Worm (Caenorhabditis elegans) whole organism, L4 larva: ENCODE measurements around the gene C05C12.1.

Experiments
- D1046.2 ChIP-seq: fragments of 200-800 bp; sonication (Bioruptor generic); IDR thresholded peaks from 2 replicates; pipeline ENCODE4 v1.3.6; 2022; ENCODE audit warnings: missing genetic modification characterization, missing compliant biosample characterization
- F10B5.3 ChIP-seq: sonication (generic microtip); optimal IDR thresholded peaks from 2 replicates; lab custom pipeline; 2016; ENCODE audit warnings: mild to moderate bottlenecking, missing genetic modification characterization, missing compliant biosample characterization
- F44E2.7 ChIP-seq: fragments of 200-800 bp; sonication (Bioruptor generic); IDR thresholded peaks from 2 replicates; pipeline ENCODE4 v2.1.2; 2022; ENCODE audit warnings: missing genetic modification characterization, missing compliant biosample characterization
- F49E8.2 ChIP-seq: sonication (generic microtip); optimal IDR thresholded peaks from 2 replicates; lab custom pipeline; 2016; ENCODE audit warnings: missing compliant biosample characterization, mild to moderate bottlenecking, missing genetic modification characterization, borderline replicate concordance
- R02D3.7 ChIP-seq: fragments of 150-350 bp; sonication (generic microtip); optimal IDR thresholded peaks from 3 replicates; lab custom pipeline; 2014; ENCODE audit warnings: missing biosample characterization, missing genetic modification characterization
- Y105C5A.15 ChIP-seq: fragments of 200-800 bp; sonication (Bioruptor generic); IDR thresholded peaks from 2 replicates; pipeline ENCODE4 v1.3.6; 2022; ENCODE audit warnings: missing genetic modification characterization, missing compliant biosample characterization
- ceh-20 ChIP-seq: fragments of 200-800 bp; sonication (Bioruptor generic); IDR thresholded peaks from 2 replicates; pipeline ENCODE4 v1.3.6; 2022; ENCODE audit warnings: missing genetic modification reagents, missing genetic modification characterization, missing compliant biosample characterization
- ceh-44 ChIP-seq: fragments of 200-800 bp; sonication (Bioruptor generic); IDR thresholded peaks from 2 replicates; pipeline ENCODE4 v1.3.6; 2022; ENCODE audit warnings: missing genetic modification reagents, missing genetic modification characterization, missing compliant biosample characterization
- daf-16 ChIP-seq, 3 experiments: sonication (generic microtip); optimal IDR thresholded peaks; 2 replicates each; lab custom pipeline; 2016 to 2017; ENCODE audit warnings: missing genetic modification characterization in 3 of 3, missing genetic modification reagents in 3 of 3, mild to moderate bottlenecking in 2 of 3, missing compliant biosample characterization in 2 of 3, missing biosample characterization in 1 of 3, moderate library complexity in 1 of 3
- dmd-8 ChIP-seq: fragments of 200-800 bp; sonication (Bioruptor generic); IDR thresholded peaks from 2 replicates; pipeline ENCODE4 v1.3.6; 2022; ENCODE audit warnings: missing genetic modification characterization, missing compliant biosample characterization
- dpl-1 ChIP-seq: fragments of 150-350 bp; optimal IDR thresholded peaks from 2 replicates; lab custom pipeline; 2014; ENCODE audit warnings: missing biosample characterization, missing genetic modification reagents, missing genetic modification characterization
- dve-1 ChIP-seq: sonication (generic microtip); optimal IDR thresholded peaks from 2 replicates; lab custom pipeline; 2017; ENCODE audit warnings: antibody characterized with exemption, mild to moderate bottlenecking, missing genetic modification characterization, missing compliant biosample characterization; ENCODE audit not compliant: insufficient read depth
- egl-27 ChIP-seq: sonication (generic microtip); optimal IDR thresholded peaks from 3 replicates; lab custom pipeline; 2017; ENCODE audit warnings: missing biosample characterization, missing genetic modification reagents, missing genetic modification characterization
- hlh-11 ChIP-seq: fragments of 200-800 bp; sonication (Bioruptor generic); optimal IDR thresholded peaks from 2 replicates; lab custom pipeline; 2018; ENCODE audit warnings: mild to moderate bottlenecking, missing genetic modification characterization, missing compliant biosample characterization
- hlh-30 ChIP-seq: sonication (generic microtip); optimal IDR thresholded peaks from 2 replicates; lab custom pipeline; 2017; ENCODE audit warnings: antibody characterized with exemption, mild to moderate bottlenecking, missing genetic modification characterization, missing compliant biosample characterization; ENCODE audit not compliant: insufficient read depth
- hmg-1.1 ChIP-seq: fragments of 200-800 bp; sonication (Bioruptor generic); IDR thresholded peaks from 2 replicates; pipeline ENCODE4 v1.3.6; 2022; ENCODE audit warnings: missing genetic modification reagents, missing genetic modification characterization, missing compliant biosample characterization
- jun-1 ChIP-seq: fragments of 150-350 bp; optimal IDR thresholded peaks from 2 replicates; lab custom pipeline; 2014; ENCODE audit warnings: missing biosample characterization, missing genetic modification reagents, missing genetic modification characterization
- lin-1 ChIP-seq: fragments of 200-800 bp; sonication (Bioruptor generic); IDR thresholded peaks from 2 replicates; pipeline ENCODE4 v1.3.6; 2022; ENCODE audit warnings: missing genetic modification reagents, missing genetic modification characterization, missing compliant biosample characterization
- lin-13 ChIP-seq: fragments of 150-350 bp; optimal IDR thresholded peaks from 2 replicates; lab custom pipeline; 2014; ENCODE audit warnings: missing biosample characterization, missing genetic modification reagents, missing genetic modification characterization
- lin-15B ChIP-seq: fragments of 150-350 bp; sonication (generic microtip); optimal IDR thresholded peaks from 3 replicates; lab custom pipeline; 2014; ENCODE audit warnings: missing biosample characterization, missing genetic modification characterization
- lin-29 ChIP-seq: fragments of 200-800 bp; sonication (Bioruptor generic); IDR thresholded peaks from 2 replicates; pipeline ENCODE4 v1.3.6; 2022; ENCODE audit warnings: missing genetic modification reagents, missing genetic modification characterization, missing compliant biosample characterization
- lin-38 ChIP-seq: fragments of 200-800 bp; sonication (Bioruptor generic); IDR thresholded peaks from 2 replicates; pipeline ENCODE4 v1.3.6; 2022; ENCODE audit warnings: missing genetic modification reagents, missing genetic modification characterization, missing compliant biosample characterization
- lin-39 ChIP-seq: fragments of 150-350 bp; optimal IDR thresholded peaks from 2 replicates; lab custom pipeline; 2014; ENCODE audit warnings: missing biosample characterization, missing genetic modification reagents, missing genetic modification characterization
- lir-3 ChIP-seq: sonication (generic microtip); optimal IDR thresholded peaks from 2 replicates; lab custom pipeline; 2016; ENCODE audit warnings: mild to moderate bottlenecking, missing genetic modification characterization, missing compliant biosample characterization
- mdl-1 ChIP-seq, 2 experiments: fragments of 150-350 bp in 1 of 2; sonication (generic microtip) in 1 of 2; optimal IDR thresholded peaks; 2 replicates each; lab custom pipeline; 2014 to 2017; ENCODE audit warnings: missing biosample characterization in 2 of 2, missing genetic modification characterization in 2 of 2
- mdt-29 ChIP-seq: fragments of 200-800 bp; sonication (Bioruptor generic); IDR thresholded peaks from 2 replicates; pipeline ENCODE4 v1.3.6; 2022; ENCODE audit warnings: missing genetic modification reagents, missing genetic modification characterization, missing compliant biosample characterization
- mep-1 ChIP-seq: fragments of 150-350 bp; sonication (generic microtip); optimal IDR thresholded peaks from 3 replicates; lab custom pipeline; 2014; ENCODE audit warnings: missing biosample characterization, missing genetic modification characterization
- mes-2 ChIP-seq: sonication (generic microtip); optimal IDR thresholded peaks from 2 replicates; lab custom pipeline; 2016; ENCODE audit warnings: missing genotype, mild to moderate bottlenecking, missing genetic modification characterization, missing compliant biosample characterization; ENCODE audit not compliant: poor library complexity, severe bottlenecking
- mxl-3 ChIP-seq: fragments of 200-800 bp; sonication (Bioruptor generic); optimal IDR thresholded peaks from 2 replicates; lab custom pipeline; 2018; ENCODE audit warnings: mild to moderate bottlenecking, missing genetic modification characterization, missing compliant biosample characterization
- nhr-11 ChIP-seq: fragments of 150-350 bp; optimal IDR thresholded peaks from 2 replicates; lab custom pipeline; 2014; ENCODE audit warnings: missing biosample characterization, missing genetic modification characterization
- nhr-48 ChIP-seq: sonication (generic microtip); optimal IDR thresholded peaks from 2 replicates; lab custom pipeline; 2016; ENCODE audit warnings: mild to moderate bottlenecking, missing genetic modification characterization, missing compliant biosample characterization
- nhr-6 ChIP-seq: fragments of 150-350 bp; optimal IDR thresholded peaks from 2 replicates; lab custom pipeline; 2014; ENCODE audit warnings: missing biosample characterization, missing genetic modification characterization
- nhr-77 ChIP-seq: fragments of 150-350 bp; optimal IDR thresholded peaks from 2 replicates; lab custom pipeline; 2014; ENCODE audit warnings: missing biosample characterization, missing genetic modification characterization
- php-3 ChIP-seq: fragments of 200-800 bp; sonication (Bioruptor generic); IDR thresholded peaks from 2 replicates; pipeline ENCODE4 v1.3.6; 2022; ENCODE audit warnings: missing genetic modification reagents, missing genetic modification characterization, missing compliant biosample characterization
- rbr-2 ChIP-seq: sonication (generic microtip); optimal IDR thresholded peaks from 2 replicates; lab custom pipeline; 2016; ENCODE audit warnings: missing genotype, missing genetic modification characterization, missing compliant biosample characterization
- saeg-2 ChIP-seq: fragments of 200-800 bp; sonication (Bioruptor generic); IDR thresholded peaks from 2 replicates; pipeline ENCODE4 v1.3.6; 2022; ENCODE audit warnings: missing genetic modification reagents, missing genetic modification characterization, missing compliant biosample characterization
- skn-1 ChIP-seq: fragments of 150-350 bp; optimal IDR thresholded peaks from 2 replicates; lab custom pipeline; 2014; ENCODE audit warnings: missing biosample characterization, missing genetic modification characterization
- snpc-4 ChIP-seq: fragments of 150-350 bp; optimal IDR thresholded peaks from 2 replicates; lab custom pipeline; 2014; ENCODE audit warnings: missing biosample characterization, missing genetic modification characterization
- spr-1 ChIP-seq: sonication (generic microtip); optimal IDR thresholded peaks from 2 replicates; lab custom pipeline; 2016; ENCODE audit warnings: mild to moderate bottlenecking, missing genetic modification characterization, missing compliant biosample characterization
- tra-1 ChIP-seq: fragments of 200-800 bp; sonication (Bioruptor generic); IDR thresholded peaks from 2 replicates; pipeline ENCODE4 v1.3.6; 2022; ENCODE audit warnings: missing genetic modification reagents, missing genetic modification characterization, missing compliant biosample characterization
- unc-62 ChIP-seq, 3 experiments: fragments of 150-350 bp in 1 of 3; sonication (generic microtip); optimal IDR thresholded peaks in 2 of 3; peaks in 1 of 3; 1 replicate in 1 of 3; 2 replicates in 2 of 3; lab custom pipeline; 2014 to 2017; ENCODE audit warnings: missing biosample characterization in 3 of 3, missing genetic modification characterization in 3 of 3, missing genetic modification reagents in 3 of 3, missing genotype in 1 of 3
- zip-11 ChIP-seq: fragments of 200-800 bp; sonication (Bioruptor generic); IDR thresholded peaks from 2 replicates; pipeline ENCODE4 v1.3.6; 2022; ENCODE audit warnings: missing genetic modification characterization, missing compliant biosample characterization
- zip-2 ChIP-seq: fragments of 150-350 bp; optimal IDR thresholded peaks from 2 replicates; lab custom pipeline; 2014; ENCODE audit warnings: missing biosample characterization, missing genetic modification characterization
- ztf-11 ChIP-seq: fragments of 150-350 bp; optimal IDR thresholded peaks from 2 replicates; lab custom pipeline; 2014; ENCODE audit warnings: missing biosample characterization, missing genetic modification characterization

C05C12.1 gene

DNA sequence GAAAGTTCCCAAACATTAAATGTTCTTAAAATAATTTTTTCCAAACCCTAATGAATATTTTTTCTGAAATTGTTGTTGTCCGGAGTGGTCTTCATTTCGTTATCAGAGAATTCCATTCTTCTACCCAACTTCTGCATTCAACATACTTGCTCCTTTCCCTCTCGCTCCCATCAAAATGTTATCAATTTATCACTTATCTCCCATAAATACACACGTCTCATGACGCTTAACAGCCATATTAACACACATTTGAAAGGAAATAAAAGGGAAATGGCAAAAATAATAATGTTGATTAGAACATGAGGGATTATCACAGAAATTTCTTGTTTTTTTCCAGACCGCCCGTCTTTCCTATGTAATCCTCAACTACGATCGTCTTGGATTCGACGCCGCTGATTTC is 35.2 kb downstream of the C05C12.1 start (continued):
- no peak for TF ChIP-seq mdt-29
- TF ChIP-seq mep-1 (tag; lab: Kevin White, UChicago) = peak; percentile 37
- no peak for TF ChIP-seq unc-62 (GFP tag; optimal IDR thresholded peaks at IDR 0.05 in 1 of 2; lab: Kevin White, UChicago)
- TF ChIP-seq unc-62 (tag; optimal IDR thresholded peaks at IDR 0.05; lab: Kevin White, UChicago) = no peak
- TF ChIP-seq lin-1 (GFP tag; lab: Robert Waterston, UW) = peak; percentile 57; the same call in 1 of the 2 replicates
- TF ChIP-seq lin-29 (GFP tag; lab: Robert Waterston, UW) = no peak
- TF ChIP-seq mxl-3 = peak; percentile 36
- no peak for TF ChIP-seq spr-1
- TF ChIP-seq F10B5.3 (tag; lab: Kevin White, UChicago) = no peak
- TF ChIP-seq tra-1 (GFP tag; lab: Robert Waterston, UW) = peak; percentile 62
- peak; percentile 98 for TF ChIP-seq php-3 (GFP tag; lab: Robert Waterston, UW)
- TF ChIP-seq F44E2.7 (GFP tag; lab: Robert Waterston, UW) = no peak
- peak; percentile 33 for TF ChIP-seq hlh-30 (tag; lab: Kevin White, UChicago)
- no peak for TF ChIP-seq lir-3 (tag; lab: Kevin White, UChicago)

DNA sequence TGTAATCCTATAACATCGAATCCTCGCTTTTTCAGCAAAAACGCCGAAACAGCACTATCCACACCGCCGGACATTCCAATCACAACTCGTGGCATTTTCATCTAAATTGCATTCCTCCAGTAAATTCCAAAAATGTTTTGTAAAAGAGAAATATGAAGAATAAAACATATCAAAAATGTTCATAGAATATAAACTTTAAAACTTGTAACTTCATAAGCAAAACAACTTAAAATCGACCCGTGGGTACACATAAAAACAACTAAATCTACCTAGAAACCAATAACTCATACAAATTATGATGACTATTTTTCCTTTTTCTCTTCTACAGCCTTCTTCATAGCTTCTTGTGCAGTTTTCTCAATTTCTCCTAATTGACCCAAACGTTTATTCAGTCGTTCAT is 43.0 kb downstream of the C05C12.1 start, which contains the start of gene mttu-1:
Gene mttu-1 (minus strand): TSS at position 101 of the 400 bp plus-strand sequence.
- TF ChIP-seq mdt-29 = no peak
- no peak for TF ChIP-seq daf-16 (GFP tag; optimal IDR thresholded peaks at IDR 0.05; lab: Kevin White, UChicago)
- no peak for TF ChIP-seq daf-16 (tag; optimal IDR thresholded peaks at IDR 0.05; lab: Kevin White, UChicago)
- TF ChIP-seq ceh-20 (GFP tag; lab: Robert Waterston, UW) = no peak
- TF ChIP-seq jun-1 (tag; lab: Kevin White, UChicago) = no peak
- no peak for TF ChIP-seq nhr-6 (tag; lab: Kevin White, UChicago)
- no peak for TF ChIP-seq F49E8.2 (tag; lab: Kevin White, UChicago)
- no peak for TF ChIP-seq dmd-8 (GFP tag; lab: Robert Waterston, UW)
- TF ChIP-seq F44E2.7 (GFP tag; lab: Robert Waterston, UW) = no peak
- no peak for TF ChIP-seq saeg-2 (GFP tag; lab: Robert Waterston, UW)
- no peak for TF ChIP-seq lin-39 (tag; lab: Kevin White, UChicago)
- no peak for TF ChIP-seq F10B5.3 (tag; lab: Kevin White, UChicago)

DNA sequence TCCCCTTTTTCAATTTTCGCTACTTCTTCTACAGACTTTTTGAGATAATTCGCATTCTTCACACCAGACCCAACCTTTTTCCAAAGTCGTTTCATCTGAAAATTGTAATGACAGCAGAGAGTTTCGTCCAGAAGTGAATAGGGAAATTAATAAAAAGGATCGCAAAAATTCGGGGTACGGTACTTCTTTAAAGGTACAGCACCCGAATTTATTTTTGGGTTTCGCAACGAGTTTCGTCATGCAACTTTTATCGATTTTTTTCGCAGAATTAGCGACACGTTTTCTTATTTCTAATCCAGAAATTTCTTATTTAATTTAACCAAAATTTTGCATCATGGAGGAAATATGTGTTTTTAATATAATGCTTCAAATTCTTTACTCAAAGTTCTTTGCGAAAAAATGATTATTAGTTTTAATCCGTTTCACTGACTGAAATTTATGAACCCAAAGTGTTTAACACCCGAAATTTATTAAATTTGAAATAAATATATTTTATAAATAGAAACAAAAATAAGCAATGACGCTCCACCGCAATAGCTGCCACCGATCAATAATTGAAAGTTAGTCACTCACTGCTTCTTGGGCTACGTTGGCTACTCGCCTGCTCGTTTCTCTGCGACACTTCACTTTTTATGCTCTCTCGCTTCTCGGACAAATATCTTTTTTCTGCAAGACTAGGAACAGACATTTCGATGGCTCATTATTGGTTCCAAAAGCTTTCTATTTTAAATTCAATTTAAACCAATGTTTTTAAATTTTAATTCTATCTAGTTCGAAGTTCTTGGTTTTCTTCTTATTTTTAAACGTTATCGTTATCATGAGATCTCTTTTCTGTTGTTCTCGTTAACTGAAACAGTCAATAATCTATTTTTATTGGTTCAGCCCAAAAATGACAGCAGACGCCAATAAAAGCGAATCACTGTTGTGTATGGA is 44.6 kb downstream of the C05C12.1 start, which contains the start of the genes B0035.15 and dnj-1:
Gene B0035.15 (minus strand): TSS at position 99 of the 933 bp plus-strand sequence.
Gene dnj-1 (plus strand): TSS at position 883 of the 933 bp plus-strand sequence.
- no peak for TF ChIP-seq lin-39 (tag; lab: Kevin White, UChicago)
- no peak for TF ChIP-seq nhr-6 (tag; lab: Kevin White, UChicago)
- peak; percentile 35 for TF ChIP-seq hlh-30 (tag; lab: Kevin White, UChicago)
- TF ChIP-seq mep-1 (tag; lab: Kevin White, UChicago) = peak; percentile 56
- no peak for TF ChIP-seq zip-2 (tag; lab: Kevin White, UChicago)
- TF ChIP-seq D1046.2 (GFP tag; lab: Robert Waterston, UW) = no peak
- TF ChIP-seq rbr-2 (tag; lab: Kevin White, UChicago) = no peak
- no peak for TF ChIP-seq lin-15B (tag; lab: Kevin White, UChicago)
- TF ChIP-seq nhr-77 (tag; lab: Kevin White, UChicago) = peak; percentile 1
- no peak for TF ChIP-seq ztf-11 (tag; lab: Kevin White, UChicago)
- TF ChIP-seq lin-13 (GFP tag; lab: Kevin White, UChicago) = no peak
- TF ChIP-seq mdl-1 (tag; optimal IDR thresholded peaks at IDR 0.05; lab: Kevin White, UChicago) = no peak
- no peak for TF ChIP-seq zip-11 (GFP tag; lab: Robert Waterston, UW)
- no peak for TF ChIP-seq nhr-11
- TF ChIP-seq Y105C5A.15 = no peak
- 0 out of 2 replicates have a peak, but pooled peaks have one; percentile 44 for TF ChIP-seq hmg-1.1 (GFP tag; lab: Robert Waterston, UW)
- TF ChIP-seq ceh-44 (GFP tag; lab: Robert Waterston, UW) = no peak
- TF ChIP-seq hlh-11 (tag; lab: Kevin White, UChicago) = peak; percentile 23
- TF ChIP-seq lin-38 (GFP tag; lab: Robert Waterston, UW) = peak; percentile 69
- TF ChIP-seq egl-27 (tag; lab: Kevin White, UChicago) = no peak
- TF ChIP-seq dpl-1 = peak; percentile 50
- TF ChIP-seq lin-29 (GFP tag; lab: Robert Waterston, UW) = no peak
- peak; percentile 66 for TF ChIP-seq mes-2 (tag; lab: Kevin White, UChicago)
- TF ChIP-seq nhr-48 = no peak
- TF ChIP-seq skn-1 = no peak
- peak; percentile 46 for TF ChIP-seq dve-1
- no peak for TF ChIP-seq R02D3.7 (tag; lab: Kevin White, UChicago)
- TF ChIP-seq snpc-4 (tag; lab: Kevin White, UChicago) = no peak
